Worm (Caenorhabditis elegans) whole organism, late embryonic: ENCODE results near the gene Y49F6B.2.

ENCODE experiments used
- C38D4.7 ChIP-seq: fragments of 200-800 bp; sonication (Bioruptor generic); optimal IDR thresholded peaks from 2 replicates; lab custom pipeline; 2018; ENCODE audit warnings: mild to moderate bottlenecking, missing genetic modification characterization, moderate library complexity, missing compliant biosample characterization
- F13H6.1 ChIP-seq: sonication (generic microtip); optimal IDR thresholded peaks from 2 replicates; lab custom pipeline; 2016; ENCODE audit warnings: missing genetic modification characterization, missing compliant biosample characterization
- T23F11.4 ChIP-seq: fragments of 200-800 bp; sonication (Bioruptor generic); optimal IDR thresholded peaks from 2 replicates; lab custom pipeline; 2018; ENCODE audit warnings: mild to moderate bottlenecking, missing genetic modification characterization, missing compliant biosample characterization
- ahr-1 ChIP-seq: sonication (generic microtip); optimal IDR thresholded peaks from 2 replicates; lab custom pipeline; 2016; ENCODE audit warnings: missing genetic modification characterization, missing compliant biosample characterization
- ama-1 ChIP-seq: fragments of 150-350 bp; optimal IDR thresholded peaks from 2 replicates; lab custom pipeline; 2014
- ceh-14 ChIP-seq: sonication (generic microtip); optimal IDR thresholded peaks from 2 replicates; lab custom pipeline; 2016; ENCODE audit warnings: missing genotype, missing genetic modification characterization, missing compliant biosample characterization
- ceh-18 ChIP-seq: sonication (generic microtip); optimal IDR thresholded peaks from 2 replicates; lab custom pipeline; 2016; ENCODE audit warnings: missing genetic modification characterization, missing compliant biosample characterization
- ceh-19 ChIP-seq: fragments of 200-800 bp; sonication (Bioruptor generic); optimal IDR thresholded peaks from 2 replicates; lab custom pipeline; 2018; ENCODE audit warnings: mild to moderate bottlenecking, missing genetic modification characterization, missing compliant biosample characterization
- ceh-2 ChIP-seq: sonication (generic microtip); optimal IDR thresholded peaks from 2 replicates; lab custom pipeline; 2016; ENCODE audit warnings: missing genotype, missing genetic modification characterization, missing compliant biosample characterization
- ceh-22 ChIP-seq: sonication (generic microtip); optimal IDR thresholded peaks from 2 replicates; lab custom pipeline; 2017; ENCODE audit warnings: missing biosample characterization, missing genetic modification characterization
- ceh-24 ChIP-seq: sonication (generic microtip); optimal IDR thresholded peaks from 2 replicates; lab custom pipeline; 2016; ENCODE audit warnings: mild to moderate bottlenecking, missing genetic modification characterization, missing compliant biosample characterization
- ceh-45 ChIP-seq: fragments of 200-800 bp; sonication (Bioruptor generic); IDR thresholded peaks from 2 replicates; pipeline ENCODE4 v1.3.6; 2022; ENCODE audit warnings: missing genetic modification reagents, missing genetic modification characterization, missing compliant biosample characterization
- ceh-48 ChIP-seq: sonication (generic microtip); optimal IDR thresholded peaks from 2 replicates; lab custom pipeline; 2016; ENCODE audit warnings: missing genetic modification characterization, inconsistent platforms, missing compliant biosample characterization
- ceh-6 ChIP-seq: fragments of 200-800 bp; sonication (Bioruptor generic); optimal IDR thresholded peaks from 2 replicates; lab custom pipeline; 2018; ENCODE audit warnings: mild to moderate bottlenecking, missing genetic modification characterization, missing compliant biosample characterization
- ceh-9 ChIP-seq: sonication (generic microtip); optimal IDR thresholded peaks from 2 replicates; lab custom pipeline; 2016; ENCODE audit warnings: mild to moderate bottlenecking, missing genetic modification characterization, inconsistent platforms, missing compliant biosample characterization
- dmd-4 ChIP-seq: sonication (generic microtip); optimal IDR thresholded peaks from 2 replicates; lab custom pipeline; 2016; ENCODE audit warnings: borderline replicate concordance, missing genetic modification characterization, missing compliant biosample characterization
- elt-2 ChIP-seq: sonication (generic microtip); optimal IDR thresholded peaks from 2 replicates; lab custom pipeline; 2016; ENCODE audit warnings: missing genetic modification reagents, missing genetic modification characterization, missing compliant biosample characterization
- ets-4 ChIP-seq: sonication (generic microtip); optimal IDR thresholded peaks from 2 replicates; lab custom pipeline; 2016; ENCODE audit warnings: missing genetic modification characterization, missing compliant biosample characterization
- eyg-1 ChIP-seq: sonication (generic microtip); optimal IDR thresholded peaks from 2 replicates; lab custom pipeline; 2016; ENCODE audit warnings: missing genotype, missing genetic modification characterization, missing compliant biosample characterization
- fax-1 ChIP-seq: sonication (generic microtip); optimal IDR thresholded peaks from 2 replicates; lab custom pipeline; 2016; ENCODE audit warnings: missing genotype, missing genetic modification characterization, missing compliant biosample characterization
- fkh-10 ChIP-seq: fragments of 150-350 bp; optimal IDR thresholded peaks from 2 replicates; lab custom pipeline; 2014; ENCODE audit warnings: missing biosample characterization, missing genetic modification reagents, missing genetic modification characterization
- hlh-15 ChIP-seq: sonication (generic microtip); optimal IDR thresholded peaks from 2 replicates; lab custom pipeline; 2016; ENCODE audit warnings: missing genetic modification characterization, missing compliant biosample characterization
- hlh-30 ChIP-seq: sonication (generic microtip); optimal IDR thresholded peaks from 2 replicates; lab custom pipeline; 2017; ENCODE audit warnings: antibody characterized with exemption, missing genetic modification characterization, missing compliant biosample characterization; ENCODE audit not compliant: insufficient read depth
- lin-11 ChIP-seq: fragments of 200-800 bp; sonication (Bioruptor generic); optimal IDR thresholded peaks from 2 replicates; lab custom pipeline; 2018; ENCODE audit warnings: mild to moderate bottlenecking, missing genetic modification characterization, missing compliant biosample characterization
- madf-2 ChIP-seq: sonication (generic microtip); optimal IDR thresholded peaks from 2 replicates; lab custom pipeline; 2017; ENCODE audit warnings: missing genetic modification characterization, missing compliant biosample characterization
- mec-3 ChIP-seq: sonication (generic microtip); optimal IDR thresholded peaks from 2 replicates; lab custom pipeline; 2016; ENCODE audit warnings: borderline replicate concordance, missing genetic modification characterization, missing compliant biosample characterization
- nfya-1 ChIP-seq: sonication (generic microtip); optimal IDR thresholded peaks from 2 replicates; lab custom pipeline; 2017; ENCODE audit warnings: missing genetic modification characterization, mild to moderate bottlenecking, missing compliant biosample characterization, antibody characterized with exemption, moderate library complexity
- nhr-11 ChIP-seq: fragments of 150-350 bp; optimal IDR thresholded peaks from 2 replicates; lab custom pipeline; 2014; ENCODE audit warnings: missing biosample characterization, missing genetic modification characterization
- odd-2 ChIP-seq: sonication (generic microtip); optimal IDR thresholded peaks from 2 replicates; lab custom pipeline; 2017; ENCODE audit warnings: antibody characterized with exemption, mild to moderate bottlenecking, missing genetic modification characterization, missing compliant biosample characterization
- pag-3 ChIP-seq: sonication (generic microtip); optimal IDR thresholded peaks from 2 replicates; lab custom pipeline; 2016; ENCODE audit warnings: missing compliant biosample characterization, missing genetic modification characterization, borderline replicate concordance
- pat-9 ChIP-seq: fragments of 200-800 bp; sonication (Bioruptor generic); optimal IDR thresholded peaks from 2 replicates; lab custom pipeline; 2018; ENCODE audit warnings: mild to moderate bottlenecking, missing genetic modification characterization, moderate library complexity, missing compliant biosample characterization
- pha-2 ChIP-seq: sonication (generic microtip); optimal IDR thresholded peaks from 2 replicates; lab custom pipeline; 2017; ENCODE audit warnings: mild to moderate bottlenecking, missing genetic modification characterization, missing compliant biosample characterization
- pha-4 ChIP-seq: fragments of 150-350 bp; optimal IDR thresholded peaks from 2 replicates; lab custom pipeline; 2018; ENCODE audit warnings: missing biosample characterization, missing genetic modification reagents, missing genetic modification characterization
- pqm-1 ChIP-seq: sonication (generic microtip); optimal IDR thresholded peaks from 2 replicates; lab custom pipeline; 2016; ENCODE audit warnings: missing genetic modification characterization, missing compliant biosample characterization
- pros-1 ChIP-seq: fragments of 150-350 bp; optimal IDR thresholded peaks from 2 replicates; lab custom pipeline; 2014; ENCODE audit warnings: missing biosample characterization, missing genetic modification reagents, missing genetic modification characterization
- sdc-2 ChIP-seq: sonication (generic microtip); optimal IDR thresholded peaks from 2 replicates; lab custom pipeline; 2016; ENCODE audit warnings: missing genotype, missing genetic modification characterization, missing compliant biosample characterization
- ttx-3 ChIP-seq: sonication (generic microtip); optimal IDR thresholded peaks from 2 replicates; lab custom pipeline; 2016; ENCODE audit warnings: missing genetic modification reagents, missing genetic modification characterization, missing compliant biosample characterization
- unc-42 ChIP-seq: sonication (generic microtip); optimal IDR thresholded peaks from 2 replicates; lab custom pipeline; 2016; ENCODE audit warnings: missing genotype, missing genetic modification characterization, missing compliant biosample characterization
- unc-86 ChIP-seq: sonication (generic microtip); optimal IDR thresholded peaks from 2 replicates; lab custom pipeline; 2016; ENCODE audit warnings: missing genetic modification characterization, missing compliant biosample characterization
- ztf-16 ChIP-seq: sonication (generic microtip); optimal IDR thresholded peaks from 2 replicates; lab custom pipeline; 2017; ENCODE audit warnings: missing genetic modification characterization, missing compliant biosample characterization

Y49F6B.2 gene

ce11 chrII:3547282-3547681 is 44.5 kb downstream of the Y49F6B.2 start (continued):
- TF ChIP-seq madf-2 (tag; lab: Kevin White, UChicago) (no peak), ceh-45 (GFP tag; lab: Robert Waterston, UW) (no peak), hlh-15 (tag; lab: Kevin White, UChicago) (no peak), C38D4.7 (no peak), ceh-6 (GFP tag; lab: Kevin White, UChicago) (no peak), T23F11.4 (GFP tag; lab: Kevin White, UChicago) (no peak), fkh-10 (no peak), sdc-2 (no peak), nfya-1 (peak; percentile 37), eyg-1 (tag; lab: Kevin White, UChicago) (no peak), ama-1 (lab: Kevin White, UChicago) (no peak), ets-4 (tag; lab: Kevin White, UChicago) (no peak), pqm-1 (tag; lab: Kevin White, UChicago) (no peak), ttx-3 (no peak), pag-3 (tag; lab: Kevin White, UChicago) (no peak), mec-3 (tag; lab: Kevin White, UChicago) (peak; percentile 52), ceh-24 (tag; lab: Kevin White, UChicago) (no peak)

ce11 chrII:3550352-3550751 is 47.6 kb downstream of the Y49F6B.2 start, which contains the start of gene W10G11.19:
TSS of gene W10G11.19 (plus strand) at chrII:3550652.
- TF ChIP-seq unc-42 (tag; lab: Kevin White, UChicago) (no peak), dmd-4 (no peak), ceh-48 (no peak), unc-86 (tag; lab: Kevin White, UChicago) (no peak), ahr-1 (tag; lab: Kevin White, UChicago) (no peak), ztf-16 (tag; lab: Kevin White, UChicago) (no peak), fax-1 (tag; lab: Kevin White, UChicago) (no peak), pat-9 (tag; lab: Kevin White, UChicago) (no peak), pros-1 (tag; lab: Kevin White, UChicago) (no peak), ceh-9 (no peak), odd-2 (tag; lab: Kevin White, UChicago) (no peak), eyg-1 (tag; lab: Kevin White, UChicago) (no peak), nhr-11 (tag; lab: Kevin White, UChicago) (no peak), lin-11 (tag; lab: Kevin White, UChicago) (no peak), ceh-18 (tag; lab: Kevin White, UChicago) (no peak), pha-4 (tag; lab: Kevin White, UChicago) (no peak), hlh-30 (no peak), fkh-10 (no peak), F13H6.1 (tag; lab: Kevin White, UChicago) (no peak), ceh-22 (tag; lab: Kevin White, UChicago) (no peak)

- TF ChIP-seq pros-1 (tag; lab: Kevin White, UChicago) = no peak
- peak; percentile 32 for TF ChIP-seq elt-2 (tag; lab: Kevin White, UChicago)
- no peak for TF ChIP-seq ceh-19
- TF ChIP-seq unc-42 (tag; lab: Kevin White, UChicago) = peak; percentile 60
- TF ChIP-seq pha-2 (tag; lab: Kevin White, UChicago) = no peak
- peak; percentile 42 for TF ChIP-seq ttx-3
- peak; percentile 4 for TF ChIP-seq ceh-2 (tag; lab: Kevin White, UChicago)
- TF ChIP-seq ceh-14 (tag; lab: Kevin White, UChicago) = peak; percentile 61
- no peak for TF ChIP-seq ceh-9
- TF ChIP-seq fkh-10 = no peak
Measured at ce11 chrII:3553453-3553852, 50.7 kb downstream of the Y49F6B.2 start, which contains the start of gene dnc-3. TSS of gene dnc-3 (plus strand) at chrII:3553724.
